Worm (Caenorhabditis elegans): ENCODE measurements around the gene K01D12.8.

DNA sequence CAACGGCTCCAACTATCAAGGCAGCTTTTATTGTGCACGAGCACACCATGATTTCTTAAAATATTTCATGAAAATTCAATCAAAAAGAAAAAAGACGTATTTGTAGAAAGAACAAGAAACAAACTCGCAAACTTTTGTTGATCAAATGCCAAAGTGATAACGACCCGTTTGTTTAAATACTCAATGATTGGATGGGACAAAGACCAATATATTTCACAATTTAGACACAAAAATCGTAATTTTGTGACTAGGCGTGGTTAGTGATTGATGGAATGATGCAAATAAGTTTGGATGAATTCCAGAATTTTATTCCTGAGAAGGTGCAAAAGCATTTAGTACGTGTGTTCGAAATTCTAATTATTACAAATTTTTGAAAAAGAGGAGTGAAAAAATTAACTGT, 13.2 kb downstream of the K01D12.8 start, which contains the start of gene cdr-2:
- TF ChIP-seq lin-39 (tag; optimal IDR thresholded peaks at IDR 0.05) = no peak
- TF ChIP-seq nhr-12 (tag; optimal IDR thresholded peaks at IDR 0.05) = no peak
